Worm (Caenorhabditis elegans) whole organism, L4 larva: ENCODE data around the gene C13A2.7.

Experiments used
- F10B5.3 ChIP-seq: sonication (generic microtip); optimal IDR thresholded peaks from 2 replicates; lab custom pipeline; 2016; ENCODE audit warnings: mild to moderate bottlenecking, missing genetic modification characterization, missing compliant biosample characterization
- F37D6.2 ChIP-seq: sonication (generic microtip); optimal IDR thresholded peaks from 2 replicates; lab custom pipeline; 2016; ENCODE audit warnings: mild to moderate bottlenecking, missing genetic modification characterization, missing compliant biosample characterization
- arid-1 ChIP-seq: fragments of 200-800 bp; sonication (Bioruptor generic); conservative IDR thresholded peaks from 2 replicates; pipeline ENCODE4 v1.3.6; 2022; ENCODE audit warnings: missing genetic modification reagents, missing genetic modification characterization, missing compliant biosample characterization
- ceh-20 ChIP-seq: fragments of 200-800 bp; sonication (Bioruptor generic); IDR thresholded peaks from 2 replicates; pipeline ENCODE4 v1.3.6; 2022; ENCODE audit warnings: missing genetic modification reagents, missing genetic modification characterization, missing compliant biosample characterization
- cey-2 ChIP-seq: sonication (generic microtip); optimal IDR thresholded peaks from 3 replicates; lab custom pipeline; 2017; ENCODE audit warnings: missing genetic modification characterization, mild to moderate bottlenecking, missing compliant biosample characterization, antibody characterized with exemption, borderline replicate concordance; ENCODE audit not compliant: insufficient read depth
- ctbp-1 ChIP-seq: fragments of 200-800 bp; sonication (Bioruptor generic); IDR thresholded peaks from 2 replicates; pipeline ENCODE4 v1.3.6; 2022; ENCODE audit warnings: missing genetic modification reagents, missing genetic modification characterization, missing compliant biosample characterization
- dmd-6 ChIP-seq: fragments of 200-800 bp; sonication (Bioruptor generic); IDR thresholded peaks from 2 replicates; pipeline ENCODE4 v1.3.6; 2022; ENCODE audit warnings: missing genetic modification reagents, missing genetic modification characterization, missing compliant biosample characterization
- dmd-8 ChIP-seq: fragments of 200-800 bp; sonication (Bioruptor generic); IDR thresholded peaks from 2 replicates; pipeline ENCODE4 v1.3.6; 2022; ENCODE audit warnings: missing genetic modification characterization, missing compliant biosample characterization
- dpl-1 ChIP-seq: fragments of 150-350 bp; optimal IDR thresholded peaks from 2 replicates; lab custom pipeline; 2014; ENCODE audit warnings: missing biosample characterization, missing genetic modification reagents, missing genetic modification characterization
- duxl-1 ChIP-seq: sonication (generic microtip); optimal IDR thresholded peaks from 2 replicates; lab custom pipeline; 2016; ENCODE audit warnings: mild to moderate bottlenecking, missing genetic modification characterization, moderate library complexity, missing compliant biosample characterization; ENCODE audit not compliant: poor library complexity
- fkh-10 ChIP-seq: fragments of 150-350 bp; optimal IDR thresholded peaks from 2 replicates; lab custom pipeline; 2014; ENCODE audit warnings: missing biosample characterization, missing genetic modification reagents, missing genetic modification characterization
- hlh-30 ChIP-seq: sonication (generic microtip); optimal IDR thresholded peaks from 2 replicates; lab custom pipeline; 2017; ENCODE audit warnings: antibody characterized with exemption, mild to moderate bottlenecking, missing genetic modification characterization, missing compliant biosample characterization; ENCODE audit not compliant: insufficient read depth
- jun-1 ChIP-seq: fragments of 150-350 bp; optimal IDR thresholded peaks from 2 replicates; lab custom pipeline; 2014; ENCODE audit warnings: missing biosample characterization, missing genetic modification reagents, missing genetic modification characterization
- lin-1 ChIP-seq: fragments of 200-800 bp; sonication (Bioruptor generic); IDR thresholded peaks from 2 replicates; pipeline ENCODE4 v1.3.6; 2022; ENCODE audit warnings: missing genetic modification reagents, missing genetic modification characterization, missing compliant biosample characterization
- lin-13 ChIP-seq: fragments of 150-350 bp; optimal IDR thresholded peaks from 2 replicates; lab custom pipeline; 2014; ENCODE audit warnings: missing biosample characterization, missing genetic modification reagents, missing genetic modification characterization
- lin-29 ChIP-seq: fragments of 200-800 bp; sonication (Bioruptor generic); IDR thresholded peaks from 2 replicates; pipeline ENCODE4 v1.3.6; 2022; ENCODE audit warnings: missing genetic modification reagents, missing genetic modification characterization, missing compliant biosample characterization
- lin-39 ChIP-seq: fragments of 150-350 bp; optimal IDR thresholded peaks from 2 replicates; lab custom pipeline; 2014; ENCODE audit warnings: missing biosample characterization, missing genetic modification reagents, missing genetic modification characterization
- lsy-2 ChIP-seq, 2 experiments: fragments of 150-350 bp in 1 of 2; sonication (generic microtip) in 1 of 2; optimal IDR thresholded peaks; 2 replicates each; lab custom pipeline; 2014 to 2017; ENCODE audit warnings: missing biosample characterization in 2 of 2, missing genetic modification characterization in 2 of 2
- nhr-111 ChIP-seq: fragments of 200-800 bp; sonication (Bioruptor generic); optimal IDR thresholded peaks from 2 replicates; lab custom pipeline; 2018; ENCODE audit warnings: mild to moderate bottlenecking, missing genetic modification characterization, missing compliant biosample characterization
- nhr-237 ChIP-seq: sonication (generic microtip); optimal IDR thresholded peaks from 2 replicates; lab custom pipeline; 2017; ENCODE audit warnings: missing biosample characterization, missing genetic modification characterization
- nhr-25 ChIP-seq: sonication (generic microtip); optimal IDR thresholded peaks from 2 replicates; lab custom pipeline; 2017; ENCODE audit warnings: missing genetic modification characterization, mild to moderate bottlenecking, missing compliant biosample characterization, antibody characterized with exemption, moderate library complexity, borderline replicate concordance; ENCODE audit not compliant: insufficient read depth
- nhr-48 ChIP-seq: sonication (generic microtip); optimal IDR thresholded peaks from 2 replicates; lab custom pipeline; 2016; ENCODE audit warnings: mild to moderate bottlenecking, missing genetic modification characterization, missing compliant biosample characterization
- nhr-76 ChIP-seq: fragments of 150-350 bp; optimal IDR thresholded peaks from 2 replicates; lab custom pipeline; 2014; ENCODE audit warnings: missing biosample characterization, missing genetic modification characterization
- pha-4 ChIP-seq, 2 experiments: fragments of 150-350 bp in 1 of 2; fragments of 200-800 bp in 1 of 2; sonication (Bioruptor generic) in 1 of 2; IDR thresholded peaks in 1 of 2; optimal IDR thresholded peaks in 1 of 2; 2 replicates each; pipeline versions ENCODE4 v1.3.6 to Lab custom; 2014 to 2022; ENCODE audit warnings: missing genetic modification characterization in 2 of 2, missing genetic modification reagents in 2 of 2, missing biosample characterization in 1 of 2, missing compliant biosample characterization in 1 of 2
- php-3 ChIP-seq: fragments of 200-800 bp; sonication (Bioruptor generic); IDR thresholded peaks from 2 replicates; pipeline ENCODE4 v1.3.6; 2022; ENCODE audit warnings: missing genetic modification reagents, missing genetic modification characterization, missing compliant biosample characterization
- spr-1 ChIP-seq: sonication (generic microtip); optimal IDR thresholded peaks from 2 replicates; lab custom pipeline; 2016; ENCODE audit warnings: mild to moderate bottlenecking, missing genetic modification characterization, missing compliant biosample characterization
- unc-39 ChIP-seq: sonication (generic microtip); optimal IDR thresholded peaks from 2 replicates; lab custom pipeline; 2017; ENCODE audit warnings: missing biosample characterization, missing genetic modification characterization
- unc-62 ChIP-seq, 3 experiments: fragments of 150-350 bp in 1 of 3; sonication (generic microtip); optimal IDR thresholded peaks in 2 of 3; peaks in 1 of 3; 1 replicate in 1 of 3; 2 replicates in 2 of 3; lab custom pipeline; 2014 to 2017; ENCODE audit warnings: missing biosample characterization in 3 of 3, missing genetic modification characterization in 3 of 3, missing genetic modification reagents in 3 of 3, missing genotype in 1 of 3
- zfp-2 ChIP-seq: sonication (generic microtip); optimal IDR thresholded peaks from 2 replicates; lab custom pipeline; 2016; ENCODE audit warnings: mild to moderate bottlenecking, missing genetic modification characterization, missing compliant biosample characterization
- zip-11 ChIP-seq: fragments of 200-800 bp; sonication (Bioruptor generic); IDR thresholded peaks from 2 replicates; pipeline ENCODE4 v1.3.6; 2022; ENCODE audit warnings: missing genetic modification characterization, missing compliant biosample characterization
- ztf-7 ChIP-seq: fragments of 150-350 bp; optimal IDR thresholded peaks from 2 replicates; lab custom pipeline; 2014; ENCODE audit warnings: missing biosample characterization, missing genetic modification characterization

Gene C13A2.7

DNA sequence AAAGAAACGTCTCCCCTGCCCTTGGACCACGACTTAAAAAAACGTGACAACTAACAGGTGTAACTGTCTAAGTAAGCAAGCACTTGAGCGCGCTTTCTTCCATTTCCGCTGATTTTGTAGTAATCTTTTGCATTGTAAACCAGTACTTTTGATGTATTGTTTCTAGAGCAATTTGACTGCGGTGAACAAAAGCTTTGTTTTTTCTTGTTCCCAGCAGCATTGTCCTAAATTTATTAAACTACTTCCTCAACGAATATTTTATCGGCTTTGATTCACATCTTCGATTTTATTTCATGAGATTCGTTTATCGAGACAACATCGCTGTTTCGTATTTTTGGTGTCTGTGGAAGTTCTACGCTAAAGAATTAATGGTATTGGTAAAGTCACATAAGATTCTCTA lies 22.6 kb downstream of the C13A2.7 start, which contains the start of gene C13A2.1:
TSS of gene C13A2.1 (plus strand) at position 301 of the 400 bp plus-strand sequence.
- TF ChIP-seq spr-1 (tag; lab: Kevin White, UChicago) (no peak), arid-1 (GFP tag; lab: Robert Waterston, UW) (no peak), jun-1 (tag; lab: Kevin White, UChicago) (no peak), ztf-7 (tag; lab: Kevin White, UChicago) (no peak), lsy-2 (tag; optimal IDR thresholded peaks at IDR 0.05; lab: Kevin White, UChicago) (no peak), nhr-25 (tag; lab: Kevin White, UChicago) (no peak), dmd-8 (GFP tag; lab: Robert Waterston, UW) (no peak), dmd-6 (GFP tag; lab: Robert Waterston, UW) (no peak), fkh-10 (GFP tag; lab: Kevin White, UChicago) (no peak), nhr-111 (no peak), pha-4 (GFP tag; IDR thresholded peaks at IDR 0.05; lab: Robert Waterston, UW) (no peak), pha-4 (tag; optimal IDR thresholded peaks at IDR 0.05; lab: Kevin White, UChicago) (no peak), lin-29 (no peak), unc-62 (GFP tag; optimal IDR thresholded peaks at IDR 0.05 in 1 of 2; lab: Kevin White, UChicago) (no peak), unc-62 (tag; optimal IDR thresholded peaks at IDR 0.05; lab: Kevin White, UChicago) (no peak), zip-11 (no peak), lin-1 (GFP tag; lab: Robert Waterston, UW) (no peak), lin-39 (tag; lab: Kevin White, UChicago) (no peak), duxl-1 (no peak), lin-13 (GFP tag; lab: Kevin White, UChicago) (no peak), nhr-76 (tag; lab: Kevin White, UChicago) (no peak), F37D6.2 (tag; lab: Kevin White, UChicago) (no peak)

DNA sequence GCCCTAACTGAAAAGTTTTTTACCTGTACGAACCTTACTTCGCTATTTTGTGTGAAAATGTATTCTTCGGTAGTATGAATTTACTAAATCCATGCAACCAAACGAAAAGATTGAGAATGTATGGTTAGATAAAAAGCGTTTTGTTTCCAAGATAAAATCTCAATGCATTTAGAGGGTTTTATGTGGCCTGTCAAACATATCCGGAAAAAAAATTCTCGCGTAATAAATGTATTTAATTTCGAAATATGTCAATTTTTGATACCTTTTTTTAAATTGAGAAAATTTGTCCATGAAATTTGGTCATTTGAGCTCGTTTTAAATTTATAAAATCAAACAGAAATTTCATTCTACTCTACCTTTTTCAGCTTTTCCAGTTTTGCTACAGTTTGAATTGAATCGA lies 29.1 kb downstream of the C13A2.7 start, which contains the start of gene F07G11.4:
TSS of gene F07G11.4 (minus strand) at position 101 of the 400 bp plus-strand sequence.
- TF ChIP-seq hlh-30 (tag; lab: Kevin White, UChicago): no peak

DNA sequence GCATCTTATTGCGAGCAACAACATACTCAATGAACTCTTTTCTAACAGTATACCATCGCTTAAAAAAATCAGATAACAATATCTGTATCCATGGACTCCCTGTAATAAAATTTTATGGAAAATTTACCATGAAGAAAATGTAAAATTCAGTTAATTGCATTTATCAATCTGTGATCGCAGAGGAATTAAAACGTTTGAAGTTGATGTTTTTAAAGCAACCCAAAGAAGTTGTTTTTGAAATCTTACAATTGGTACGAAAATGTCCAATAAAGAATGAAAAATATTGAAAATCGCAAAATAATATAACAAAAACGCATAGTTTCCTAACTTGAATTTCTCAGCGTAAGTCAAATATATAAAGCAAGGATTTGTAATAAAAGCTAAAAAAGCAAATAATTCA lies 31.1 kb downstream of the C13A2.7 start, which contains the start of gene srj-32:
TSS of gene srj-32 (minus strand) at position 101 of the 400 bp plus-strand sequence.
- TF ChIP-seq hlh-30 (tag; lab: Kevin White, UChicago): no peak
- TF ChIP-seq pha-4 (GFP tag; IDR thresholded peaks at IDR 0.05; lab: Robert Waterston, UW): no peak
- no peak for TF ChIP-seq pha-4 (tag; optimal IDR thresholded peaks at IDR 0.05; lab: Kevin White, UChicago)
- no peak for TF ChIP-seq nhr-237
- no peak for TF ChIP-seq nhr-25 (tag; lab: Kevin White, UChicago)
- no peak for TF ChIP-seq spr-1 (tag; lab: Kevin White, UChicago)
- TF ChIP-seq ctbp-1 (GFP tag; lab: Robert Waterston, UW): no peak
- no peak for TF ChIP-seq cey-2 (tag; lab: Kevin White, UChicago)
- no peak for TF ChIP-seq php-3
- TF ChIP-seq dpl-1: no peak
- TF ChIP-seq ceh-20: no peak
- TF ChIP-seq F10B5.3 (tag; lab: Kevin White, UChicago): no peak
- TF ChIP-seq nhr-48: no peak
- no peak for TF ChIP-seq ztf-7 (tag; lab: Kevin White, UChicago)
- no peak for TF ChIP-seq unc-39 (tag; lab: Kevin White, UChicago)
- TF ChIP-seq zfp-2: no peak

DNA sequence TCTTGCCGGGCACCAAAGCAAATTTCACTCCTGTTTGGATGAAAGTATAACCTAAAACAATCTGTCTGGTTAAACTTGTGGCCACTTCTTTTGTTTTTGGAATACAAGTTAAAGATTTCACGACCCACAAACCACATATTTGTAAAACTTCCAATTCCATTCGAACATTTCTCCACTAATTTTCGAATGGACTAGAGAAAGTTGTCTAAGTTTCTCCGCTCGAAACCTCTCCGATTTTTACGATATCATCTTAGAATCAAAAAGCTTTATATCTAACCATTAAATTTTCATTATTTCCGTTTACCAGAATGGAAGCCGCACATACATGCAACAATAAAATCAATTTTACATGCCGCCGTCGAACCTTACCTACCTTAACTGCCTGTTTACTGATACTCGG lies 32.3 kb downstream of the C13A2.7 start, which contains the start of gene F07G11.3:
TSS of gene F07G11.3 (plus strand) at position 301 of the 400 bp plus-strand sequence.
- no peak for TF ChIP-seq nhr-237
- no peak for TF ChIP-seq nhr-25 (tag; lab: Kevin White, UChicago)
- TF ChIP-seq unc-62 (GFP tag; optimal IDR thresholded peaks at IDR 0.05 in 1 of 2; lab: Kevin White, UChicago): peak in 1 of 2 experiments; percentile 55
- TF ChIP-seq unc-62 (tag; optimal IDR thresholded peaks at IDR 0.05; lab: Kevin White, UChicago): no peak
